Worm (Caenorhabditis elegans) whole organism, L2 larva: ENCODE data around the gene tra-2.

Source experiments
- C34F6.9 ChIP-seq: fragments of 150-350 bp; optimal IDR thresholded peaks from 2 replicates; lab custom pipeline; 2014; ENCODE audit warnings: missing biosample characterization, missing genetic modification characterization
- F13H6.1 ChIP-seq: sonication (generic microtip); optimal IDR thresholded peaks from 2 replicates; lab custom pipeline; 2016; ENCODE audit warnings: missing genetic modification characterization, missing compliant biosample characterization
- R02D3.7 ChIP-seq: fragments of 150-350 bp; optimal IDR thresholded peaks from 2 replicates; lab custom pipeline; 2014; ENCODE audit warnings: missing biosample characterization, missing genetic modification characterization
- Y55F3AM.14 ChIP-seq: fragments of 200-800 bp; sonication (Bioruptor generic); optimal IDR thresholded peaks from 2 replicates; lab custom pipeline; 2018; ENCODE audit warnings: mild to moderate bottlenecking, missing genetic modification characterization, missing compliant biosample characterization
- ZK546.5 ChIP-seq: sonication (generic microtip); optimal IDR thresholded peaks from 2 replicates; lab custom pipeline; 2017; ENCODE audit warnings: missing biosample characterization, missing genetic modification characterization
- alr-1 ChIP-seq: fragments of 150-350 bp; optimal IDR thresholded peaks from 2 replicates; lab custom pipeline; 2014; ENCODE audit warnings: missing biosample characterization, missing genetic modification characterization
- aly-2 ChIP-seq: fragments of 150-350 bp; optimal IDR thresholded peaks from 2 replicates; lab custom pipeline; 2014; ENCODE audit warnings: missing biosample characterization, missing genetic modification characterization
- ama-1 ChIP-seq: fragments of 150-350 bp; optimal IDR thresholded peaks from 2 replicates; lab custom pipeline; 2018; ENCODE audit warnings: inconsistent platforms
- blmp-1 ChIP-seq: sonication (generic microtip); optimal IDR thresholded peaks from 2 replicates; lab custom pipeline; 2017; ENCODE audit warnings: missing genetic modification characterization, mild to moderate bottlenecking, missing compliant biosample characterization, antibody characterized with exemption, moderate library complexity; ENCODE audit not compliant: insufficient read depth
- ceh-16 ChIP-seq: fragments of 150-350 bp; optimal IDR thresholded peaks from 2 replicates; lab custom pipeline; 2014; ENCODE audit warnings: missing biosample characterization, missing genetic modification characterization
- ceh-82 ChIP-seq: fragments of 150-350 bp; optimal IDR thresholded peaks from 2 replicates; lab custom pipeline; 2014; ENCODE audit warnings: missing biosample characterization, missing genetic modification characterization
- crh-2 ChIP-seq: sonication (generic microtip); optimal IDR thresholded peaks from 2 replicates; lab custom pipeline; 2017; ENCODE audit warnings: missing biosample characterization, missing genetic modification characterization
- dmd-4 ChIP-seq: sonication (generic microtip); optimal IDR thresholded peaks from 2 replicates; lab custom pipeline; 2017; ENCODE audit warnings: missing biosample characterization, missing genetic modification characterization
- egl-27 ChIP-seq: sonication (generic microtip); optimal IDR thresholded peaks from 3 replicates; lab custom pipeline; 2017; ENCODE audit warnings: missing biosample characterization, missing genetic modification reagents, missing genetic modification characterization
- elt-1 ChIP-seq: fragments of 150-350 bp; optimal IDR thresholded peaks from 2 replicates; lab custom pipeline; 2014; ENCODE audit warnings: missing biosample characterization, missing genetic modification characterization
- elt-3 ChIP-seq: sonication (generic microtip); optimal IDR thresholded peaks from 2 replicates; lab custom pipeline; 2017; ENCODE audit warnings: missing biosample characterization, missing genetic modification characterization
- fos-1 ChIP-seq: fragments of 150-350 bp; optimal IDR thresholded peaks from 2 replicates; lab custom pipeline; 2014; ENCODE audit warnings: missing biosample characterization, missing genetic modification characterization
- gmeb-1 ChIP-seq: fragments of 150-350 bp; optimal IDR thresholded peaks from 2 replicates; lab custom pipeline; 2014; ENCODE audit warnings: missing biosample characterization, missing genetic modification characterization
- lin-11 ChIP-seq: fragments of 150-350 bp; sonication (generic microtip); optimal IDR thresholded peaks from 2 replicates; lab custom pipeline; 2014; ENCODE audit warnings: missing biosample characterization, missing genetic modification characterization, inconsistent platforms, mixed read lengths
- lin-13 ChIP-seq: fragments of 150-350 bp; optimal IDR thresholded peaks from 2 replicates; lab custom pipeline; 2014; ENCODE audit warnings: missing biosample characterization, missing genetic modification reagents, missing genetic modification characterization
- lin-39 ChIP-seq: fragments of 150-350 bp; optimal IDR thresholded peaks from 2 replicates; lab custom pipeline; 2014; ENCODE audit warnings: missing biosample characterization, missing genetic modification reagents, missing genetic modification characterization
- lsy-2 ChIP-seq, 2 experiments: fragments of 150-350 bp in 1 of 2; sonication (generic microtip) in 1 of 2; optimal IDR thresholded peaks; 2 replicates each; lab custom pipeline; 2014 to 2017; ENCODE audit warnings: missing biosample characterization in 2 of 2, missing genetic modification characterization in 2 of 2
- mab-5 ChIP-seq: fragments of 150-350 bp; optimal IDR thresholded peaks from 2 replicates; lab custom pipeline; 2014; ENCODE audit warnings: missing biosample characterization, missing genetic modification characterization
- mbf-1 ChIP-seq: sonication (generic microtip); optimal IDR thresholded peaks from 2 replicates; lab custom pipeline; 2017; ENCODE audit warnings: missing biosample characterization, missing genetic modification characterization
- mdl-1 ChIP-seq, 2 experiments: fragments of 150-350 bp in 1 of 2; sonication (generic microtip) in 1 of 2; optimal IDR thresholded peaks; 2 replicates each; lab custom pipeline; 2017; ENCODE audit warnings: missing biosample characterization in 2 of 2, missing genetic modification characterization in 2 of 2
- nhr-10 ChIP-seq: sonication (generic microtip); optimal IDR thresholded peaks from 2 replicates; lab custom pipeline; 2017; ENCODE audit warnings: missing biosample characterization, missing genetic modification characterization
- nhr-11 ChIP-seq: fragments of 150-350 bp; optimal IDR thresholded peaks from 2 replicates; lab custom pipeline; 2014; ENCODE audit warnings: missing biosample characterization, missing genetic modification characterization
- nhr-12 ChIP-seq: fragments of 150-350 bp; optimal IDR thresholded peaks from 2 replicates; lab custom pipeline; 2014; ENCODE audit warnings: missing biosample characterization, missing genetic modification characterization
- nhr-129 ChIP-seq: fragments of 150-350 bp; optimal IDR thresholded peaks from 2 replicates; lab custom pipeline; 2014; ENCODE audit warnings: missing biosample characterization, missing genetic modification characterization
- nhr-21 ChIP-seq: fragments of 150-350 bp; optimal IDR thresholded peaks from 2 replicates; lab custom pipeline; 2014; ENCODE audit warnings: missing biosample characterization, missing genetic modification characterization
- nhr-23 ChIP-seq: fragments of 150-350 bp; optimal IDR thresholded peaks from 2 replicates; lab custom pipeline; 2014; ENCODE audit warnings: missing biosample characterization, missing genetic modification reagents, missing genetic modification characterization
- nhr-237 ChIP-seq: fragments of 150-350 bp; optimal IDR thresholded peaks from 2 replicates; lab custom pipeline; 2014; ENCODE audit warnings: missing biosample characterization, missing genetic modification characterization
- nhr-25 ChIP-seq: fragments of 150-350 bp; sonication (generic microtip); optimal IDR thresholded peaks from 3 replicates; lab custom pipeline; 2014; ENCODE audit warnings: missing biosample characterization, missing genetic modification characterization
- nhr-6 ChIP-seq: fragments of 150-350 bp; optimal IDR thresholded peaks from 2 replicates; lab custom pipeline; 2014; ENCODE audit warnings: missing biosample characterization, missing genetic modification characterization
- nhr-77 ChIP-seq: fragments of 150-350 bp; optimal IDR thresholded peaks from 2 replicates; lab custom pipeline; 2014; ENCODE audit warnings: missing biosample characterization, missing genetic modification characterization
- peb-1 ChIP-seq: fragments of 150-350 bp; optimal IDR thresholded peaks from 2 replicates; lab custom pipeline; 2014; ENCODE audit warnings: missing biosample characterization, missing genetic modification characterization
- sem-4 ChIP-seq: fragments of 150-350 bp; optimal IDR thresholded peaks from 2 replicates; lab custom pipeline; 2014; ENCODE audit warnings: missing biosample characterization, missing genetic modification reagents, missing genetic modification characterization
- skn-1 ChIP-seq: sonication (generic microtip); optimal IDR thresholded peaks from 2 replicates; lab custom pipeline; 2017; ENCODE audit warnings: missing biosample characterization, missing genetic modification characterization
- sma-3 ChIP-seq: sonication (generic microtip); optimal IDR thresholded peaks from 2 replicates; lab custom pipeline; 2016; ENCODE audit warnings: missing genetic modification reagents, missing genetic modification characterization, missing compliant biosample characterization
- sma-9 ChIP-seq, 2 experiments: fragments of 150-350 bp in 1 of 2; sonication (generic microtip) in 1 of 2; optimal IDR thresholded peaks; 2 replicates each; lab custom pipeline; 2014 to 2016; ENCODE audit warnings: missing genetic modification characterization in 2 of 2, mild to moderate bottlenecking in 1 of 2, missing biosample characterization in 1 of 2, missing compliant biosample characterization in 1 of 2, missing genetic modification reagents in 1 of 2, moderate library complexity in 1 of 2
- snpc-4 ChIP-seq: fragments of 150-350 bp; optimal IDR thresholded peaks from 2 replicates; lab custom pipeline; 2014; ENCODE audit warnings: missing biosample characterization, missing genetic modification characterization
- unc-39 ChIP-seq: fragments of 150-350 bp; optimal IDR thresholded peaks from 2 replicates; lab custom pipeline; 2014; ENCODE audit warnings: missing biosample characterization, missing genetic modification characterization
- unc-55 ChIP-seq: fragments of 150-350 bp; sonication (generic microtip); optimal IDR thresholded peaks from 3 replicates; lab custom pipeline; 2014; ENCODE audit warnings: missing biosample characterization, missing genetic modification reagents, missing genetic modification characterization
- unc-62 ChIP-seq: fragments of 150-350 bp; optimal IDR thresholded peaks from 2 replicates; lab custom pipeline; 2014; ENCODE audit warnings: missing biosample characterization, missing genetic modification reagents, missing genetic modification characterization
- zag-1 ChIP-seq: fragments of 150-350 bp; optimal IDR thresholded peaks from 2 replicates; lab custom pipeline; 2014; ENCODE audit warnings: missing biosample characterization, missing genetic modification characterization
- ztf-1 ChIP-seq: fragments of 200-800 bp; sonication (Bioruptor generic); conservative IDR thresholded peaks from 2 replicates; pipeline ENCODE4 v1.3.6; 2022; ENCODE audit warnings: missing genetic modification characterization, missing compliant biosample characterization
- ztf-11 ChIP-seq: sonication (generic microtip); optimal IDR thresholded peaks from 2 replicates; lab custom pipeline; 2017; ENCODE audit warnings: missing biosample characterization, missing genetic modification characterization
- ztf-4 ChIP-seq: fragments of 150-350 bp; optimal IDR thresholded peaks from 2 replicates; lab custom pipeline; 2014; ENCODE audit warnings: missing biosample characterization, missing genetic modification characterization

tra-2 gene

DNA sequence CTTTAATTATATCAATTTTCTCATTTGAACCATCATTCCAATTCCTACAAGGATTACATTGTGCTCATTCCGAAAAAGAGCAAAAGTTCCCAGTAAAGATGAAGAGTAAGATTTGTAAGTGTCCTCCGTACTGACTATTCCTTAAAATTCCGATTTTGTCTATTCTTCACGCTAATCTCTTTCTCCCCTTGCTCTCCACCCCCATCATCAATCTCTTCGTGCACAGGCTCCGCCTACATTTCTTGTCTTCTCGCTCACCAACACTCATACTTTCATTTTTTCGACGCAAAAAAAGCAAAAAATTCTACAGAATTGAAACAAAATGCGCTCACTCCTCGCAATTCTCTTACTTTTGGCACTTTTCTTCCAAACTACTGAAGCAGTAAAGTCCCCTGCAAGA, 49.6 kb downstream of the tra-2 start, which contains the start of gene B0252.8:
Gene B0252.8, plus strand, starts transcription at position 292 of the 400 bp plus-strand sequence.
- TF ChIP-seq mab-5 (tag; lab: Kevin White, UChicago) (peak; percentile 1), alr-1 (no peak), C34F6.9 (tag; lab: Kevin White, UChicago) (peak; percentile 2), nhr-77 (tag; lab: Kevin White, UChicago) (no peak), egl-27 (no peak), unc-55 (GFP tag; lab: Kevin White, UChicago) (peak; percentile 52)

- TF ChIP-seq ceh-16 (no peak), elt-3 (no peak), nhr-77 (tag; lab: Kevin White, UChicago) (no peak), sem-4 (tag; lab: Kevin White, UChicago) (no peak), ama-1 (no peak), snpc-4 (tag; lab: Kevin White, UChicago) (peak; percentile 49), Y55F3AM.14 (no peak), nhr-21 (peak; percentile 56), R02D3.7 (tag; lab: Kevin White, UChicago) (no peak), ZK546.5 (tag; lab: Kevin White, UChicago) (no peak), ztf-4 (tag; lab: Kevin White, UChicago) (no peak), alr-1 (no peak), sma-3 (GFP tag; lab: Kevin White, UChicago) (peak; percentile 86), elt-1 (tag; lab: Kevin White, UChicago) (no peak), nhr-129 (tag; lab: Kevin White, UChicago) (peak; percentile 27), lin-13 (GFP tag; lab: Kevin White, UChicago) (peak; percentile 65), ceh-82 (no peak), crh-2 (peak; percentile 50), unc-39 (tag; lab: Kevin White, UChicago) (no peak), skn-1 (no peak), peb-1 (tag; lab: Kevin White, UChicago) (no peak), mbf-1 (no peak), zag-1 (tag; lab: Kevin White, UChicago) (no peak), nhr-11 (tag; lab: Kevin White, UChicago) (no peak), C34F6.9 (tag; lab: Kevin White, UChicago) (peak; percentile 59), unc-55 (GFP tag; lab: Kevin White, UChicago) (peak; percentile 70), nhr-6 (tag; lab: Kevin White, UChicago) (peak; percentile 57), sma-9 (GFP tag; optimal IDR thresholded peaks at IDR 0.05; lab: Kevin White, UChicago) (peak; percentile 96), sma-9 (tag; optimal IDR thresholded peaks at IDR 0.05; lab: Kevin White, UChicago) (no peak), fos-1 (tag; lab: Kevin White, UChicago) (no peak), lin-11 (no peak), mdl-1 (tag; optimal IDR thresholded peaks at IDR 0.05; lab: Kevin White, UChicago) (no peak), egl-27 (no peak), nhr-10 (no peak), dmd-4 (tag; lab: Kevin White, UChicago) (no peak), nhr-25 (tag; lab: Kevin White, UChicago) (no peak), gmeb-1 (peak; percentile 94), lsy-2 (tag; optimal IDR thresholded peaks at IDR 0.05; lab: Kevin White, UChicago) (peak; percentile 70 to 81), nhr-237 (tag; lab: Kevin White, UChicago) (no peak), mab-5 (tag; lab: Kevin White, UChicago) (no peak), lin-39 (tag; lab: Kevin White, UChicago) (no peak), F13H6.1 (tag; lab: Kevin White, UChicago) (peak; percentile 77), blmp-1 (tag; lab: Kevin White, UChicago) (peak; percentile 7), unc-62 (GFP tag; lab: Kevin White, UChicago) (no peak), ztf-1 (GFP tag; lab: Robert Waterston, UW) (no peak), nhr-23 (tag; lab: Kevin White, UChicago) (no peak), aly-2 (tag; lab: Kevin White, UChicago) (no peak), nhr-12 (tag; lab: Kevin White, UChicago) (no peak), ztf-11 (tag; lab: Kevin White, UChicago) (no peak)
Measured at ce11 chrII:6913309-6913708, 52.2 kb downstream of the tra-2 start, which contains the start of gene cyn-10. cyn-10 (minus strand) TSS chrII:6913365.
